Fruit fly (Drosophila melanogaster): ENCODE measurements around the gene CG16700.

CG16700 gene

dm6 chrX:17111958-17112953 lies 20.6 kb downstream of the CG16700 start (continued):
- TF ChIP-seq CG12391 (tag; optimal IDR thresholded peaks at IDR 0.05) (no peak), CG10979 (tag; optimal IDR thresholded peaks at IDR 0.05) (peak; percentile 41), sens (GFP tag) (peak; percentile 52), bsh (GFP tag; optimal IDR thresholded peaks at IDR 0.05) (peak; percentile 12 to 17), CG7839 (tag; optimal IDR thresholded peaks at IDR 0.05) (peak; percentile 22), ttk (GFP tag; IDR thresholded peaks at IDR 0.05) (no peak), CG11504 (tag; optimal IDR thresholded peaks at IDR 0.05) (peak; percentile 31), Bgb (GFP tag; IDR thresholded peaks at IDR 0.05; ENCODE audit: partially characterized antibody) (no peak), sc (optimal IDR thresholded peaks at IDR 0.05) (no peak), sc (GFP tag; optimal IDR thresholded peaks at IDR 0.05) (peak; percentile 30), vfl (GFP tag; optimal IDR thresholded peaks at IDR 0.05) (no peak), CG9437 (GFP tag; optimal IDR thresholded peaks at IDR 0.05) (peak; percentile 16), ab (GFP tag; optimal IDR thresholded peaks at IDR 0.05) (no peak), Doc2 (GFP tag; IDR thresholded peaks at IDR 0.05) (no peak), Oli (tag; optimal IDR thresholded peaks at IDR 0.05) (peak; percentile 13), Sox100B (GFP tag; optimal IDR thresholded peaks at IDR 0.05) (peak; percentile 11), CG8765 (GFP tag; IDR thresholded peaks at IDR 0.05) (no peak)

DNA sequence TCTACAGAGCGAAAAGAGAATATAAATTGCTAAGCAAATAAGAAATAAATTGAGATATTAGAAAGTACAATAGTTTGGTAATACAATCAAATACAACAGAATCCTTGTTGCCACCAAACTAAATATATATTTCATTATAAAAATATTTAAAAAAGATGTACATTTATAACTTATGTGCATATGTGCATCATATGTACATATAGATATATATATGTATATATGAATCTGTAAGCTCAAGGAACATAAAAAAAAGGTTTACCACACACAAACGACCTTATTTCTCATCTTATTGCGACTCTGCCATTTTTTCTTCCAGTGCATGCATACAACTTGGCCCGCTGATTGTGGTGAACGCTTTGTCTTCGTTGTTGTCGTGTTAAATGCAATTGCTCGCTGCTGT lies 21.7 kb downstream of the CG16700 start:
- peak in 1 of 2 experiments; percentile 33 for TF ChIP-seq bsh (GFP tag; optimal IDR thresholded peaks at IDR 0.05)
- TF ChIP-seq CG5953 (GFP tag; IDR thresholded peaks at IDR 0.05), result no peak
- TF ChIP-seq CG18599 (GFP tag; optimal IDR thresholded peaks at IDR 0.05), result no peak
- peak; percentile 34 for TF ChIP-seq nmo (GFP tag; optimal IDR thresholded peaks at IDR 0.05)
- peak; percentile 4 for TF ChIP-seq Hr3 (GFP tag; optimal IDR thresholded peaks at IDR 0.05)
- TF ChIP-seq gcm (GFP tag; optimal IDR thresholded peaks at IDR 0.05), result peak; percentile 23
- TF ChIP-seq CG12391 (tag; optimal IDR thresholded peaks at IDR 0.05), result peak; percentile 40
- TF ChIP-seq grau (tag; optimal IDR thresholded peaks at IDR 0.05), result peak; percentile 21
- TF ChIP-seq az2 (GFP tag; optimal IDR thresholded peaks at IDR 0.05), result peak; percentile 24
- TF ChIP-seq Hr51 (GFP tag; optimal IDR thresholded peaks at IDR 0.05), result peak in 1 of 2 experiments; percentile 60
- peak; percentile 15 for TF ChIP-seq Oli (tag; optimal IDR thresholded peaks at IDR 0.05)
- TF ChIP-seq dmrt99B (tag; optimal IDR thresholded peaks at IDR 0.05), result peak; percentile 44
- peak; percentile 16 for TF ChIP-seq CG7556 (GFP tag; optimal IDR thresholded peaks at IDR 0.05)
- TF ChIP-seq CG13296 (GFP tag; optimal IDR thresholded peaks at IDR 0.05), result no peak
- TF ChIP-seq phol (tag; optimal IDR thresholded peaks at IDR 0.05), result peak; percentile 2
- 0 out of 2 replicates have a peak, but pooled peaks have one; percentile 17 for TF ChIP-seq sisA (GFP tag; IDR thresholded peaks at IDR 0.05)
- TF ChIP-seq CG6689 (GFP tag; IDR thresholded peaks at IDR 0.05), result no peak
- TF ChIP-seq ro (GFP tag; IDR thresholded peaks at IDR 0.05), result no peak
- TF ChIP-seq CG12659 (GFP tag; optimal IDR thresholded peaks at IDR 0.05), result no peak
- TF ChIP-seq CG31441 (GFP tag; IDR thresholded peaks at IDR 0.05), result 0 out of 2 replicates have a peak, but pooled peaks have one; percentile 12
- TF ChIP-seq gem (tag; optimal IDR thresholded peaks at IDR 0.05), result peak; percentile 62
- no peak for TF ChIP-seq Ada2b (GFP tag; IDR thresholded peaks at IDR 0.05)
- TF ChIP-seq Xbp1 (GFP tag; optimal IDR thresholded peaks at IDR 0.05), result peak; percentile 16
- TF ChIP-seq slou (GFP tag; optimal IDR thresholded peaks at IDR 0.05), result no peak
- TF ChIP-seq hkb (optimal IDR thresholded peaks at IDR 0.05), result no peak
- 0 out of 2 replicates have a peak, but pooled peaks have one; percentile 9 for TF ChIP-seq hkb (GFP tag; IDR thresholded peaks at IDR 0.05)
- TF ChIP-seq CG18262 (tag; optimal IDR thresholded peaks at IDR 0.05), result peak; percentile 11
- TF ChIP-seq Ssrp (tag; optimal IDR thresholded peaks at IDR 0.05), result peak; percentile 30
- TF ChIP-seq prd (optimal IDR thresholded peaks at IDR 0.05), result no peak
- no peak for TF ChIP-seq prd (GFP tag; IDR thresholded peaks at IDR 0.05)
- peak; percentile 65 for TF ChIP-seq Sox102F (GFP tag; optimal IDR thresholded peaks at IDR 0.05)
- no peak for TF ChIP-seq Blimp-1 (GFP tag; optimal IDR thresholded peaks at IDR 0.05)
- peak; percentile 27 for TF ChIP-seq CoRest (tag; optimal IDR thresholded peaks at IDR 0.05)
- TF ChIP-seq CG11504 (tag; optimal IDR thresholded peaks at IDR 0.05), result peak; percentile 51
